Fruit fly (Drosophila melanogaster) S2 (cell line): ENCODE measurements around the gene CG34148.

Experiments
- CG8478 ChIP-seq: fragments of >200 bp; optimal IDR thresholded peaks from 2 replicates; lab custom pipeline; 2018
- CTCF ChIP-seq, 2 experiments: fragments of >200 bp; optimal IDR thresholded peaks; 2 replicates each; lab custom pipeline; 2018

- TF ChIP-seq CTCF (optimal IDR thresholded peaks at IDR 0.05; lab: Kevin White, UChicago) (no peak), CG8478 (lab: Kevin White, UChicago) (no peak)
Measured at dm6 chr3R:21857509-21857908, 21.0 kb downstream of the CG34148 start.
